Fruit fly (Drosophila melanogaster): Measurements from ENCODE around the gene CG8188.

CG8188 gene

dm6 chrX:17713740-17714135 lies 10.9 kb upstream of the CG8188 start:
- TF ChIP-seq pan (optimal IDR thresholded peaks at IDR 0.05): no peak
- peak; percentile 50 for TF ChIP-seq Hnf4 (GFP tag; optimal IDR thresholded peaks at IDR 0.05)
- TF ChIP-seq usp (GFP tag; optimal IDR thresholded peaks at IDR 0.05): no peak
- TF ChIP-seq Myc (optimal IDR thresholded peaks at IDR 0.05): no peak
- TF ChIP-seq Hr83 (GFP tag; optimal IDR thresholded peaks at IDR 0.05; ENCODE audit: poor library complexity, severe bottlenecking): no peak
- peak; percentile 23 for TF ChIP-seq HLH106 (tag; optimal IDR thresholded peaks at IDR 0.05)
- no peak for TF ChIP-seq jim (GFP tag; optimal IDR thresholded peaks at IDR 0.05)
- peak; percentile 46 for TF ChIP-seq h (GFP tag; optimal IDR thresholded peaks at IDR 0.05)
- TF ChIP-seq GATAd (GFP tag; optimal IDR thresholded peaks at IDR 0.05): no peak
- TF ChIP-seq fru (GFP tag; optimal IDR thresholded peaks at IDR 0.05): peak; percentile 41
- TF ChIP-seq Dfd (GFP tag; optimal IDR thresholded peaks at IDR 0.05): no peak
- no peak for TF ChIP-seq Jra (GFP tag; optimal IDR thresholded peaks at IDR 0.05)
- TF ChIP-seq dmrt93B (GFP tag; optimal IDR thresholded peaks at IDR 0.05): no peak
- TF ChIP-seq psq (GFP tag; optimal IDR thresholded peaks at IDR 0.05): no peak
- peak; percentile 42 for TF ChIP-seq OdsH (GFP tag; optimal IDR thresholded peaks at IDR 0.05)
- TF ChIP-seq dsf (GFP tag; optimal IDR thresholded peaks at IDR 0.05; ENCODE audit: borderline replicate concordance): no peak
- peak; percentile 64 for TF ChIP-seq ey (GFP tag; optimal IDR thresholded peaks at IDR 0.05)
- peak; percentile 40 for TF ChIP-seq woc (GFP tag; optimal IDR thresholded peaks at IDR 0.05)
- no peak for TF ChIP-seq Hr78 (GFP tag; optimal IDR thresholded peaks at IDR 0.05)
- no peak for TF ChIP-seq Dif (GFP tag; optimal IDR thresholded peaks at IDR 0.05; ENCODE audit: partially characterized antibody)
- TF ChIP-seq Mio (GFP tag; optimal IDR thresholded peaks at IDR 0.05): no peak
- peak; percentile 60 for TF ChIP-seq rgr (GFP tag; optimal IDR thresholded peaks at IDR 0.05)
- TF ChIP-seq CrebA (GFP tag; optimal IDR thresholded peaks at IDR 0.05; ENCODE audit: borderline replicate concordance): no peak
- no peak for TF ChIP-seq CG9705 (GFP tag; optimal IDR thresholded peaks at IDR 0.05)
- no peak for TF ChIP-seq Rel (GFP tag; optimal IDR thresholded peaks at IDR 0.05)
- no peak for TF ChIP-seq Rel (tag; optimal IDR thresholded peaks at IDR 0.05)
- TF ChIP-seq dl (GFP tag; optimal IDR thresholded peaks at IDR 0.05; ENCODE audit: insufficient read depth in 1 of 2, partially characterized antibody in 2 of 2): no peak
- TF ChIP-seq lola (GFP tag; optimal IDR thresholded peaks at IDR 0.05): no peak
- TF ChIP-seq Sp1 (GFP tag; optimal IDR thresholded peaks at IDR 0.05): no peak
- TF ChIP-seq foxo (GFP tag; optimal IDR thresholded peaks at IDR 0.05): peak in 1 of 2 experiments; percentile 51
- peak; percentile 31 for TF ChIP-seq br (GFP tag; optimal IDR thresholded peaks at IDR 0.05)
- no peak for TF ChIP-seq brk (GFP tag; optimal IDR thresholded peaks at IDR 0.05)
- TF ChIP-seq tai (GFP tag; optimal IDR thresholded peaks at IDR 0.05): peak; percentile 25
- no peak for TF ChIP-seq Abd-B (GFP tag; optimal IDR thresholded peaks at IDR 0.05)
- TF ChIP-seq CG32264 (GFP tag; optimal IDR thresholded peaks at IDR 0.05): no peak
- no peak for TF ChIP-seq N (GFP tag; optimal IDR thresholded peaks at IDR 0.05)
- no peak for TF ChIP-seq sage (GFP tag; optimal IDR thresholded peaks at IDR 0.05)
- TF ChIP-seq Vsx2 (GFP tag; optimal IDR thresholded peaks at IDR 0.05; ENCODE audit: partially characterized antibody): no peak
- no peak for TF ChIP-seq sv (GFP tag; optimal IDR thresholded peaks at IDR 0.05)

DNA sequence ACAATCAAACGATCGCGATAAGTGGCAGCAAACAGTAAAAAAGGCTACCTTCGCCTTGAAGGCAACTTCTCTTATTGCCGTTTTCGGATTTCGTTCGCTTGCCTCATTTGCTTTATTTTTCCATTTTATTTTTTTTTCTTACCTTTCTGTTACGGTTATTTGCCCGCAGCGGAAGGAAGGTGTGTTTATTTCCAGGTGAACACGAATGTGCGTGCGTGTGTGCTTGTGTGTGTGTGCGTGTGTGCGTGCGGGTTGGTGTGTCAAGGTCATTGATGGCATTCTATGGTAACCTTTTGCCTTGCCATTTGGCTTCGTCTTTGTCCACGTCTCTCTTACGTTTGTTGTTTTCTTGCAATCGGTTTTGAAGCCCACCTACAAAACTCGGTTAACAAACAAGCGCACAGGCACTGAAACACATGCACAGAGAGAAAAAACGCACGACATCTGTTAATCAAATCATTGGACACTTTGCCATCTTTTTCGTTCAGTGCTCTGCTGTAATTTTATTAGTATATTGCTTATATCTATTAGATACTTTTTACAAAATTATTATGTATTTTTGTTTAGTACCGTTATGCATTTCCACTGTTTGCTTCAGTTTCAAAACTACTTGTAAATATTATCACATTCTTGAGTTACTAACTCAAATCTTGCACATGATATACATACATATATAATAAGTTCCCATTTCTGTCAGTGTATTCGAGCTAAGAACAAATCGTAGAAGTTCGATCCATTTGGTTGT lies 10.3 kb upstream of the CG8188 start:
- TF ChIP-seq pan (optimal IDR thresholded peaks at IDR 0.05): no peak
- peak in 1 of 2 experiments; percentile 35 for TF ChIP-seq foxo (GFP tag; optimal IDR thresholded peaks at IDR 0.05)
- TF ChIP-seq sv (GFP tag; optimal IDR thresholded peaks at IDR 0.05): peak; percentile 51
- no peak for TF ChIP-seq Hr78 (GFP tag; optimal IDR thresholded peaks at IDR 0.05)
- TF ChIP-seq Dfd (GFP tag; optimal IDR thresholded peaks at IDR 0.05): peak; percentile 45
- TF ChIP-seq Hr83 (GFP tag; optimal IDR thresholded peaks at IDR 0.05; ENCODE audit: poor library complexity, severe bottlenecking): no peak
- no peak for TF ChIP-seq CrebA (GFP tag; optimal IDR thresholded peaks at IDR 0.05; ENCODE audit: borderline replicate concordance)
- no peak for TF ChIP-seq Mio (GFP tag; optimal IDR thresholded peaks at IDR 0.05)
- TF ChIP-seq tai (GFP tag; optimal IDR thresholded peaks at IDR 0.05): no peak
- no peak for TF ChIP-seq Rel (GFP tag; optimal IDR thresholded peaks at IDR 0.05)
- TF ChIP-seq Rel (tag; optimal IDR thresholded peaks at IDR 0.05): no peak
- TF ChIP-seq brk (GFP tag; optimal IDR thresholded peaks at IDR 0.05): no peak
- no peak for TF ChIP-seq h (GFP tag; optimal IDR thresholded peaks at IDR 0.05)
- TF ChIP-seq dsf (GFP tag; optimal IDR thresholded peaks at IDR 0.05; ENCODE audit: borderline replicate concordance): no peak
- peak; percentile 12 for TF ChIP-seq HLH106 (tag; optimal IDR thresholded peaks at IDR 0.05)

Measured in whole organism, wandering third instar larva.